Fruit fly (Drosophila melanogaster): ENCODE data around the gene Hsp67Bc.

Gene Hsp67Bc

dm6 chr3L:9419328-9419727, 47.0 kb upstream of the Hsp67Bc start:
- TF ChIP-seq h (GFP tag; optimal IDR thresholded peaks at IDR 0.05) (peak; percentile 37), Dif (GFP tag; optimal IDR thresholded peaks at IDR 0.05; ENCODE audit: partially characterized antibody) (no peak)

dm6 chr3L:9417288-9417687, 45.0 kb upstream of the Hsp67Bc start, which contains the start of gene CG3982:
TSS of gene CG3982 (minus strand) at chr3L:9417388.
- TF ChIP-seq h (GFP tag; optimal IDR thresholded peaks at IDR 0.05) (no peak), ey (GFP tag; optimal IDR thresholded peaks at IDR 0.05) (no peak), HLH106 (tag; optimal IDR thresholded peaks at IDR 0.05) (no peak), CG9705 (GFP tag; optimal IDR thresholded peaks at IDR 0.05) (no peak), psq (GFP tag; optimal IDR thresholded peaks at IDR 0.05) (no peak), N (GFP tag; optimal IDR thresholded peaks at IDR 0.05) (no peak), jim (GFP tag; optimal IDR thresholded peaks at IDR 0.05) (no peak), Dif (GFP tag; optimal IDR thresholded peaks at IDR 0.05; ENCODE audit: partially characterized antibody) (no peak), sage (GFP tag; optimal IDR thresholded peaks at IDR 0.05) (no peak), Hnf4 (GFP tag; optimal IDR thresholded peaks at IDR 0.05) (no peak), CrebA (GFP tag; optimal IDR thresholded peaks at IDR 0.05; ENCODE audit: borderline replicate concordance) (no peak), br (GFP tag; optimal IDR thresholded peaks at IDR 0.05) (no peak)

dm6 chr3L:9410754-9411423, 38.6 kb upstream of the Hsp67Bc start, which contains the start of the genes CG4022 and Cpsf5:
TSS of gene CG4022 (minus strand) at chr3L:9410832.
TSS of gene Cpsf5 (plus strand) at chr3L:9411038.
- TF ChIP-seq CrebA (GFP tag; optimal IDR thresholded peaks at IDR 0.05; ENCODE audit: borderline replicate concordance) (no peak), HLH106 (tag; optimal IDR thresholded peaks at IDR 0.05) (peak; percentile 84), Sp1 (GFP tag; optimal IDR thresholded peaks at IDR 0.05) (peak; percentile 76), woc (GFP tag; optimal IDR thresholded peaks at IDR 0.05) (peak; percentile 66), Hnf4 (GFP tag; optimal IDR thresholded peaks at IDR 0.05) (peak; percentile 77), jim (GFP tag; optimal IDR thresholded peaks at IDR 0.05) (no peak), sage (GFP tag; optimal IDR thresholded peaks at IDR 0.05) (peak; percentile 56), Rel (GFP tag; optimal IDR thresholded peaks at IDR 0.05) (no peak), Rel (tag; optimal IDR thresholded peaks at IDR 0.05) (peak; percentile 60), Dfd (GFP tag; optimal IDR thresholded peaks at IDR 0.05) (no peak), Vsx2 (GFP tag; optimal IDR thresholded peaks at IDR 0.05; ENCODE audit: partially characterized antibody) (no peak), dl (GFP tag; optimal IDR thresholded peaks at IDR 0.05; ENCODE audit: insufficient read depth in 1 of 2, partially characterized antibody in 2 of 2) (no peak), tai (GFP tag; optimal IDR thresholded peaks at IDR 0.05) (no peak), dmrt93B (GFP tag; optimal IDR thresholded peaks at IDR 0.05) (no peak), Myc (optimal IDR thresholded peaks at IDR 0.05) (no peak), OdsH (GFP tag; optimal IDR thresholded peaks at IDR 0.05) (peak; percentile 77), sv (GFP tag; optimal IDR thresholded peaks at IDR 0.05) (peak; percentile 81), Abd-B (GFP tag; optimal IDR thresholded peaks at IDR 0.05) (no peak), brk (GFP tag; optimal IDR thresholded peaks at IDR 0.05) (peak; percentile 86), Dif (GFP tag; optimal IDR thresholded peaks at IDR 0.05; ENCODE audit: partially characterized antibody) (no peak), ey (GFP tag; optimal IDR thresholded peaks at IDR 0.05) (peak; percentile 81), Mio (GFP tag; optimal IDR thresholded peaks at IDR 0.05) (no peak), pan (optimal IDR thresholded peaks at IDR 0.05) (no peak), lola (GFP tag; optimal IDR thresholded peaks at IDR 0.05) (no peak), psq (GFP tag; optimal IDR thresholded peaks at IDR 0.05) (peak; percentile 58), foxo (GFP tag; optimal IDR thresholded peaks at IDR 0.05) (peak in 1 of 2 experiments; percentile 86), dsf (GFP tag; optimal IDR thresholded peaks at IDR 0.05; ENCODE audit: borderline replicate concordance) (peak; percentile 71), N (GFP tag; optimal IDR thresholded peaks at IDR 0.05) (no peak), fru (GFP tag; optimal IDR thresholded peaks at IDR 0.05) (peak; percentile 61), Jra (GFP tag; optimal IDR thresholded peaks at IDR 0.05) (peak; percentile 77), CG32264 (GFP tag; optimal IDR thresholded peaks at IDR 0.05) (no peak), usp (GFP tag; optimal IDR thresholded peaks at IDR 0.05) (no peak), h (GFP tag; optimal IDR thresholded peaks at IDR 0.05) (peak; percentile 77), CG9705 (GFP tag; optimal IDR thresholded peaks at IDR 0.05) (peak; percentile 77), Hr78 (GFP tag; optimal IDR thresholded peaks at IDR 0.05) (no peak), rgr (GFP tag; optimal IDR thresholded peaks at IDR 0.05) (peak; percentile 88), GATAd (GFP tag; optimal IDR thresholded peaks at IDR 0.05) (peak; percentile 22), br (GFP tag; optimal IDR thresholded peaks at IDR 0.05) (peak; percentile 78), Hr83 (GFP tag; optimal IDR thresholded peaks at IDR 0.05; ENCODE audit: poor library complexity, severe bottlenecking) (peak; percentile 22)
